Worm (Caenorhabditis elegans) whole organism, late embryonic: ENCODE results near the gene Y66C5A.2.

Source experiments
- C38D4.7 ChIP-seq: fragments of 200-800 bp; sonication (Bioruptor generic); optimal IDR thresholded peaks from 2 replicates; lab custom pipeline; 2018; ENCODE audit warnings: mild to moderate bottlenecking, missing genetic modification characterization, moderate library complexity, missing compliant biosample characterization
- F13H6.1 ChIP-seq: sonication (generic microtip); optimal IDR thresholded peaks from 2 replicates; lab custom pipeline; 2016; ENCODE audit warnings: missing genetic modification characterization, missing compliant biosample characterization
- Y22D7AL.16 ChIP-seq: sonication (generic microtip); optimal IDR thresholded peaks from 2 replicates; lab custom pipeline; 2016; ENCODE audit warnings: missing genetic modification characterization, missing compliant biosample characterization
- ahr-1 ChIP-seq: sonication (generic microtip); optimal IDR thresholded peaks from 2 replicates; lab custom pipeline; 2016; ENCODE audit warnings: missing genetic modification characterization, missing compliant biosample characterization
- ama-1 ChIP-seq: fragments of 150-350 bp; optimal IDR thresholded peaks from 2 replicates; lab custom pipeline; 2014
- ceh-14 ChIP-seq: sonication (generic microtip); optimal IDR thresholded peaks from 2 replicates; lab custom pipeline; 2016; ENCODE audit warnings: missing genotype, missing genetic modification characterization, missing compliant biosample characterization
- ceh-18 ChIP-seq: sonication (generic microtip); optimal IDR thresholded peaks from 2 replicates; lab custom pipeline; 2016; ENCODE audit warnings: missing genetic modification characterization, missing compliant biosample characterization
- ceh-19 ChIP-seq: fragments of 200-800 bp; sonication (Bioruptor generic); optimal IDR thresholded peaks from 2 replicates; lab custom pipeline; 2018; ENCODE audit warnings: mild to moderate bottlenecking, missing genetic modification characterization, missing compliant biosample characterization
- ceh-22 ChIP-seq: sonication (generic microtip); optimal IDR thresholded peaks from 2 replicates; lab custom pipeline; 2017; ENCODE audit warnings: missing biosample characterization, missing genetic modification characterization
- ceh-31 ChIP-seq: sonication (generic microtip); optimal IDR thresholded peaks from 2 replicates; lab custom pipeline; 2016; ENCODE audit warnings: missing genetic modification characterization, missing compliant biosample characterization
- ceh-48 ChIP-seq: sonication (generic microtip); optimal IDR thresholded peaks from 2 replicates; lab custom pipeline; 2016; ENCODE audit warnings: missing genetic modification characterization, inconsistent platforms, missing compliant biosample characterization
- ceh-6 ChIP-seq: fragments of 200-800 bp; sonication (Bioruptor generic); optimal IDR thresholded peaks from 2 replicates; lab custom pipeline; 2018; ENCODE audit warnings: mild to moderate bottlenecking, missing genetic modification characterization, missing compliant biosample characterization
- che-1 ChIP-seq: sonication (generic microtip); optimal IDR thresholded peaks from 2 replicates; lab custom pipeline; 2016; ENCODE audit warnings: mild to moderate bottlenecking, missing genetic modification characterization, missing compliant biosample characterization
- dve-1 ChIP-seq: sonication (generic microtip); optimal IDR thresholded peaks from 2 replicates; lab custom pipeline; 2017; ENCODE audit warnings: antibody characterized with exemption, mild to moderate bottlenecking, missing genetic modification characterization, missing compliant biosample characterization
- elt-2 ChIP-seq: sonication (generic microtip); optimal IDR thresholded peaks from 2 replicates; lab custom pipeline; 2016; ENCODE audit warnings: missing genetic modification reagents, missing genetic modification characterization, missing compliant biosample characterization
- elt-4 ChIP-seq: sonication (generic microtip); optimal IDR thresholded peaks from 2 replicates; lab custom pipeline; 2016; ENCODE audit warnings: missing genetic modification characterization, missing compliant biosample characterization
- ets-4 ChIP-seq: sonication (generic microtip); optimal IDR thresholded peaks from 2 replicates; lab custom pipeline; 2016; ENCODE audit warnings: missing genetic modification characterization, missing compliant biosample characterization
- eyg-1 ChIP-seq: sonication (generic microtip); optimal IDR thresholded peaks from 2 replicates; lab custom pipeline; 2016; ENCODE audit warnings: missing genotype, missing genetic modification characterization, missing compliant biosample characterization
- fax-1 ChIP-seq: sonication (generic microtip); optimal IDR thresholded peaks from 2 replicates; lab custom pipeline; 2016; ENCODE audit warnings: missing genotype, missing genetic modification characterization, missing compliant biosample characterization
- fkh-6 ChIP-seq: sonication (generic microtip); optimal IDR thresholded peaks from 2 replicates; lab custom pipeline; 2016; ENCODE audit warnings: missing genetic modification characterization, missing compliant biosample characterization
- gmeb-2 ChIP-seq: sonication (generic microtip); optimal IDR thresholded peaks from 2 replicates; lab custom pipeline; 2016; ENCODE audit warnings: missing genetic modification characterization, inconsistent platforms, missing compliant biosample characterization
- hlh-13 ChIP-seq: fragments of 200-800 bp; sonication (Bioruptor generic); optimal IDR thresholded peaks from 2 replicates; lab custom pipeline; 2018; ENCODE audit warnings: mild to moderate bottlenecking, missing genetic modification characterization, missing compliant biosample characterization
- hlh-30 ChIP-seq: sonication (generic microtip); optimal IDR thresholded peaks from 2 replicates; lab custom pipeline; 2017; ENCODE audit warnings: antibody characterized with exemption, missing genetic modification characterization, missing compliant biosample characterization; ENCODE audit not compliant: insufficient read depth
- hlh-6 ChIP-seq: sonication (generic microtip); optimal IDR thresholded peaks from 2 replicates; lab custom pipeline; 2016; ENCODE audit warnings: missing genotype, missing genetic modification characterization, missing compliant biosample characterization
- hlh-8 ChIP-seq: sonication (generic microtip); optimal IDR thresholded peaks from 2 replicates; lab custom pipeline; 2016; ENCODE audit warnings: missing genotype, missing genetic modification characterization, missing compliant biosample characterization
- lim-6 ChIP-seq: sonication (generic microtip); optimal IDR thresholded peaks from 2 replicates; lab custom pipeline; 2016; ENCODE audit warnings: missing genetic modification characterization, missing compliant biosample characterization
- madf-2 ChIP-seq: sonication (generic microtip); optimal IDR thresholded peaks from 2 replicates; lab custom pipeline; 2017; ENCODE audit warnings: missing genetic modification characterization, missing compliant biosample characterization
- mec-3 ChIP-seq: sonication (generic microtip); optimal IDR thresholded peaks from 2 replicates; lab custom pipeline; 2016; ENCODE audit warnings: borderline replicate concordance, missing genetic modification characterization, missing compliant biosample characterization
- nfya-1 ChIP-seq: sonication (generic microtip); optimal IDR thresholded peaks from 2 replicates; lab custom pipeline; 2017; ENCODE audit warnings: missing genetic modification characterization, mild to moderate bottlenecking, missing compliant biosample characterization, antibody characterized with exemption, moderate library complexity
- nhr-232 ChIP-seq: sonication (generic microtip); optimal IDR thresholded peaks from 2 replicates; lab custom pipeline; 2016; ENCODE audit warnings: missing genetic modification characterization, missing compliant biosample characterization
- odd-2 ChIP-seq: sonication (generic microtip); optimal IDR thresholded peaks from 2 replicates; lab custom pipeline; 2017; ENCODE audit warnings: antibody characterized with exemption, mild to moderate bottlenecking, missing genetic modification characterization, missing compliant biosample characterization
- pax-1 ChIP-seq: fragments of 150-350 bp; optimal IDR thresholded peaks from 2 replicates; lab custom pipeline; 2014; ENCODE audit warnings: missing biosample characterization, missing genetic modification characterization
- pqm-1 ChIP-seq: sonication (generic microtip); optimal IDR thresholded peaks from 2 replicates; lab custom pipeline; 2016; ENCODE audit warnings: missing genetic modification characterization, missing compliant biosample characterization
- pros-1 ChIP-seq: fragments of 150-350 bp; optimal IDR thresholded peaks from 2 replicates; lab custom pipeline; 2014; ENCODE audit warnings: missing biosample characterization, missing genetic modification reagents, missing genetic modification characterization
- ref-2 ChIP-seq: sonication (generic microtip); optimal IDR thresholded peaks from 2 replicates; lab custom pipeline; 2016; ENCODE audit warnings: missing genetic modification characterization, missing compliant biosample characterization
- rnt-1 ChIP-seq: sonication (generic microtip); optimal IDR thresholded peaks from 2 replicates; lab custom pipeline; 2016; ENCODE audit warnings: missing genetic modification characterization, missing compliant biosample characterization
- sdc-2 ChIP-seq: sonication (generic microtip); optimal IDR thresholded peaks from 2 replicates; lab custom pipeline; 2016; ENCODE audit warnings: missing genotype, missing genetic modification characterization, missing compliant biosample characterization
- sox-2 ChIP-seq: fragments of 200-800 bp; sonication (Bioruptor generic); IDR thresholded peaks from 2 replicates; pipeline ENCODE4 v1.3.6; 2022; ENCODE audit warnings: missing genetic modification reagents, missing genetic modification characterization, missing compliant biosample characterization
- sox-4 ChIP-seq: sonication (generic microtip); optimal IDR thresholded peaks from 2 replicates; lab custom pipeline; 2017; ENCODE audit warnings: mild to moderate bottlenecking, missing genetic modification characterization, inconsistent platforms, missing compliant biosample characterization
- syd-9 ChIP-seq: sonication (generic microtip); optimal IDR thresholded peaks from 2 replicates; lab custom pipeline; 2016; ENCODE audit warnings: mild to moderate bottlenecking, missing genetic modification characterization, moderate library complexity, missing compliant biosample characterization
- tbx-2 ChIP-seq: sonication (generic microtip); optimal IDR thresholded peaks from 2 replicates; lab custom pipeline; 2016; ENCODE audit warnings: missing genetic modification characterization, missing compliant biosample characterization
- tbx-7 ChIP-seq: sonication (generic microtip); optimal IDR thresholded peaks from 2 replicates; lab custom pipeline; 2016; ENCODE audit warnings: missing genotype, missing genetic modification characterization, missing compliant biosample characterization
- ttx-3 ChIP-seq: sonication (generic microtip); optimal IDR thresholded peaks from 2 replicates; lab custom pipeline; 2016; ENCODE audit warnings: missing genetic modification reagents, missing genetic modification characterization, missing compliant biosample characterization
- unc-42 ChIP-seq: sonication (generic microtip); optimal IDR thresholded peaks from 2 replicates; lab custom pipeline; 2016; ENCODE audit warnings: missing genotype, missing genetic modification characterization, missing compliant biosample characterization
- unc-55 ChIP-seq: sonication (generic microtip); optimal IDR thresholded peaks from 2 replicates; lab custom pipeline; 2017; ENCODE audit warnings: missing biosample characterization, missing genetic modification reagents, missing genetic modification characterization
- unc-86 ChIP-seq: sonication (generic microtip); optimal IDR thresholded peaks from 2 replicates; lab custom pipeline; 2016; ENCODE audit warnings: missing genetic modification characterization, missing compliant biosample characterization
- zip-5 ChIP-seq: sonication (generic microtip); optimal IDR thresholded peaks from 2 replicates; lab custom pipeline; 2016; ENCODE audit warnings: missing genetic modification characterization, missing compliant biosample characterization

Gene Y66C5A.2

ce11 chrX:14486503-14486902 lies 26.0 kb downstream of the Y66C5A.2 start (continued):
- TF ChIP-seq elt-4 (no peak), tbx-2 (tag; lab: Kevin White, UChicago) (peak; percentile 94), gmeb-2 (tag; lab: Kevin White, UChicago) (no peak), unc-86 (tag; lab: Kevin White, UChicago) (no peak), hlh-8 (tag; lab: Kevin White, UChicago) (no peak), C38D4.7 (GFP tag; lab: Kevin White, UChicago) (no peak), tbx-7 (no peak), ets-4 (tag; lab: Kevin White, UChicago) (no peak), fkh-6 (tag; lab: Kevin White, UChicago) (no peak), hlh-30 (tag; lab: Kevin White, UChicago) (no peak), syd-9 (no peak), elt-2 (tag; lab: Kevin White, UChicago) (peak; percentile 7), lim-6 (no peak), che-1 (tag; lab: Kevin White, UChicago) (no peak), ceh-31 (tag; lab: Kevin White, UChicago) (peak; percentile 76), ceh-18 (tag; lab: Kevin White, UChicago) (no peak), F13H6.1 (tag; lab: Kevin White, UChicago) (no peak), ama-1 (lab: Kevin White, UChicago) (no peak), ceh-48 (tag; lab: Kevin White, UChicago) (no peak), pax-1 (tag; lab: Kevin White, UChicago) (no peak), ref-2 (tag; lab: Kevin White, UChicago) (peak; percentile 84), ahr-1 (tag; lab: Kevin White, UChicago) (no peak), unc-55 (GFP tag; lab: Kevin White, UChicago) (no peak), zip-5 (tag; lab: Kevin White, UChicago) (no peak), dve-1 (no peak), mec-3 (no peak)
- TF ChIP-seq, all 69 proteins: peak for 8

DNA sequence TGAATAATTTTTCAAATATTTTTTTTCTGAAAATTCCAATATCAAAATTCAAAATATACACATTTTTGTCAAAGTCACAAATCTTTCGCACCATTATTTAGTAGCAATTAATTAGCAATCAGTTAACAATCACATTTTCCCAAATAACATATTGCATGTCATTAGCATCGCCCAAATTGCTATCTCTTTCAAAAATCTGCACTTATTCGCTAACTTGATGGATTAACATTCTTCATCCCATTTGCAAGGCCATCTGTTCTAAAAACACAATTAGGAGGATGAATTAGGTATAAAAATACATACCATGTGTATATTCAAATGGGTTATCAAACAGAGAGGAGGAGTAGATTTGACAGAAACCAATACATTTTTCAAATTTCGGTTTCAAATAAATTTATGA lies 26.8 kb downstream of the Y66C5A.2 start:
- TF ChIP-seq unc-42 = peak; percentile 49
- TF ChIP-seq sox-4 (tag; lab: Kevin White, UChicago) = no peak
- no peak for TF ChIP-seq pqm-1

DNA sequence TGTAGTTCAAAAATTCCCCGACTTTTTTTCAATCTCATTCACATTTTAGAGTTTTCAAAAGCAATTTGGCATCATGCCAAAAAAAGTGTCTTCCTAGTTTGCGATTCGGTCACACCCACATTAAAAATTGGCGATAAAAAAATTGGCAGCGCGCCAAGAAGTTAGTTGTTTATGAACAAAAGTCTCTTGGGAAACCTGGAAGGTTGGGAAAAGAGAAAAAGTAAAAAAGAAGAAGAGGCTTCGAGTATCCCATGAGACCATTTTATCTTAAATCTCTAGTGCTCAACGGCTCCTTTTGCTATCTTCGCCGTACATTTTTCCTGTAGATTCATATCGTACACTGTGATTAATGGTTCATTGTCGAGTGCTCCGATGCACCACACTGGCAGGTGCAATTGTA lies 27.3 kb downstream of the Y66C5A.2 start:
- TF ChIP-seq unc-55 (GFP tag; lab: Kevin White, UChicago) (no peak), ceh-48 (tag; lab: Kevin White, UChicago) (no peak), madf-2 (no peak), ama-1 (lab: Kevin White, UChicago) (no peak), C38D4.7 (GFP tag; lab: Kevin White, UChicago) (no peak), ahr-1 (tag; lab: Kevin White, UChicago) (no peak), ceh-31 (tag; lab: Kevin White, UChicago) (no peak)

DNA sequence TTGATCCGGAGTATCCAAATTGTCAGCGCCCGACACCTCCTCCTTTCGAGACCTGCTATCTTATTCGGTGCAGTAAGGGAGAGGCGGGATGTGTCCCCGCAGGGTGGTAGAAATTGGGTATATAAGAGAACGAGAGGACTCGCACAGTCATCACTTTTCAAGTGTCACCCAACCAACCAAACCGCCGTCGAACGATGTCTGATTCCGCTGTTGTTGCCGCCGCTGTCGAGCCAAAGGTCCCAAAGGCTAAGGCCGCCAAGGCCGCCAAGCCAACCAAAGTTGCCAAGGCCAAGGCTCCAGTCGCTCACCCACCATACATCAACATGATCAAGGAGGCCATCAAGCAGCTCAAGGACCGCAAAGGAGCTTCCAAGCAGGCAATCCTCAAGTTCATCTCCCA lies 29.4 kb downstream of the Y66C5A.2 start, which contains the start of gene his-24:
Gene his-24, plus strand, starts transcription at position 150 of the 400 bp plus-strand sequence.
- peak; percentile 43 for TF ChIP-seq tbx-2 (tag; lab: Kevin White, UChicago)
- TF ChIP-seq ttx-3 = no peak
- TF ChIP-seq lim-6 = no peak
- TF ChIP-seq eyg-1 = no peak
- no peak for TF ChIP-seq odd-2
- TF ChIP-seq ama-1 (lab: Kevin White, UChicago) = peak; percentile 67
- peak; percentile 73 for TF ChIP-seq nfya-1 (tag; lab: Kevin White, UChicago)
- no peak for TF ChIP-seq hlh-8 (tag; lab: Kevin White, UChicago)
- peak; percentile 28 for TF ChIP-seq elt-2 (tag; lab: Kevin White, UChicago)
- no peak for TF ChIP-seq fax-1 (tag; lab: Kevin White, UChicago)
- TF ChIP-seq Y22D7AL.16 (tag; lab: Kevin White, UChicago) = no peak
- TF ChIP-seq rnt-1 (tag; lab: Kevin White, UChicago) = peak; percentile 15
- TF ChIP-seq ceh-22 = no peak
- TF ChIP-seq ceh-18 (tag; lab: Kevin White, UChicago) = peak; percentile 63
- no peak for TF ChIP-seq nhr-232 (tag; lab: Kevin White, UChicago)
- TF ChIP-seq fkh-6 (tag; lab: Kevin White, UChicago) = no peak
- no peak for TF ChIP-seq sox-4 (tag; lab: Kevin White, UChicago)
- TF ChIP-seq ref-2 (tag; lab: Kevin White, UChicago) = peak; percentile 73
- TF ChIP-seq ceh-14 (tag; lab: Kevin White, UChicago) = no peak
- TF ChIP-seq ceh-6 (GFP tag; lab: Kevin White, UChicago) = no peak
- TF ChIP-seq pros-1 = peak; percentile 6
- peak; percentile 13 for TF ChIP-seq ceh-19 (GFP tag; lab: Kevin White, UChicago)
- no peak for TF ChIP-seq hlh-13
- TF ChIP-seq sox-2 (GFP tag; lab: Robert Waterston, UW) = no peak
- peak; percentile 54 for TF ChIP-seq dve-1
- TF ChIP-seq ceh-31 (tag; lab: Kevin White, UChicago) = peak; percentile 45
- TF ChIP-seq unc-55 (GFP tag; lab: Kevin White, UChicago) = peak; percentile 75
- TF ChIP-seq sdc-2 (tag; lab: Kevin White, UChicago) = peak; percentile 40
- TF ChIP-seq hlh-6 = no peak
